Worm (Caenorhabditis elegans) whole organism, late embryonic: ENCODE measurements around the gene K03B8.14.

ENCODE experiments used
- F13H6.1 ChIP-seq: sonication (generic microtip); optimal IDR thresholded peaks from 2 replicates; lab custom pipeline; 2016; ENCODE audit warnings: missing genetic modification characterization, missing compliant biosample characterization
- T23F11.4 ChIP-seq: fragments of 200-800 bp; sonication (Bioruptor generic); optimal IDR thresholded peaks from 2 replicates; lab custom pipeline; 2018; ENCODE audit warnings: mild to moderate bottlenecking, missing genetic modification characterization, missing compliant biosample characterization
- ama-1 ChIP-seq: fragments of 150-350 bp; optimal IDR thresholded peaks from 2 replicates; lab custom pipeline; 2014
- ceh-18 ChIP-seq: sonication (generic microtip); optimal IDR thresholded peaks from 2 replicates; lab custom pipeline; 2016; ENCODE audit warnings: missing genetic modification characterization, missing compliant biosample characterization
- ceh-19 ChIP-seq: fragments of 200-800 bp; sonication (Bioruptor generic); optimal IDR thresholded peaks from 2 replicates; lab custom pipeline; 2018; ENCODE audit warnings: mild to moderate bottlenecking, missing genetic modification characterization, missing compliant biosample characterization
- ceh-24 ChIP-seq: sonication (generic microtip); optimal IDR thresholded peaks from 2 replicates; lab custom pipeline; 2016; ENCODE audit warnings: mild to moderate bottlenecking, missing genetic modification characterization, missing compliant biosample characterization
- ceh-31 ChIP-seq: sonication (generic microtip); optimal IDR thresholded peaks from 2 replicates; lab custom pipeline; 2016; ENCODE audit warnings: missing genetic modification characterization, missing compliant biosample characterization
- ceh-34 ChIP-seq: sonication (generic microtip); optimal IDR thresholded peaks from 2 replicates; lab custom pipeline; 2016; ENCODE audit warnings: mild to moderate bottlenecking, missing genetic modification characterization, missing compliant biosample characterization
- ceh-9 ChIP-seq: sonication (generic microtip); optimal IDR thresholded peaks from 2 replicates; lab custom pipeline; 2016; ENCODE audit warnings: mild to moderate bottlenecking, missing genetic modification characterization, inconsistent platforms, missing compliant biosample characterization
- dmd-4 ChIP-seq: sonication (generic microtip); optimal IDR thresholded peaks from 2 replicates; lab custom pipeline; 2016; ENCODE audit warnings: borderline replicate concordance, missing genetic modification characterization, missing compliant biosample characterization
- dve-1 ChIP-seq: sonication (generic microtip); optimal IDR thresholded peaks from 2 replicates; lab custom pipeline; 2017; ENCODE audit warnings: antibody characterized with exemption, mild to moderate bottlenecking, missing genetic modification characterization, missing compliant biosample characterization
- elt-2 ChIP-seq: sonication (generic microtip); optimal IDR thresholded peaks from 2 replicates; lab custom pipeline; 2016; ENCODE audit warnings: missing genetic modification reagents, missing genetic modification characterization, missing compliant biosample characterization
- ets-4 ChIP-seq: sonication (generic microtip); optimal IDR thresholded peaks from 2 replicates; lab custom pipeline; 2016; ENCODE audit warnings: missing genetic modification characterization, missing compliant biosample characterization
- fax-1 ChIP-seq: sonication (generic microtip); optimal IDR thresholded peaks from 2 replicates; lab custom pipeline; 2016; ENCODE audit warnings: missing genotype, missing genetic modification characterization, missing compliant biosample characterization
- fkh-10 ChIP-seq: fragments of 150-350 bp; optimal IDR thresholded peaks from 2 replicates; lab custom pipeline; 2014; ENCODE audit warnings: missing biosample characterization, missing genetic modification reagents, missing genetic modification characterization
- gmeb-2 ChIP-seq: sonication (generic microtip); optimal IDR thresholded peaks from 2 replicates; lab custom pipeline; 2016; ENCODE audit warnings: missing genetic modification characterization, inconsistent platforms, missing compliant biosample characterization
- hlh-6 ChIP-seq: sonication (generic microtip); optimal IDR thresholded peaks from 2 replicates; lab custom pipeline; 2016; ENCODE audit warnings: missing genotype, missing genetic modification characterization, missing compliant biosample characterization
- hlh-8 ChIP-seq: sonication (generic microtip); optimal IDR thresholded peaks from 2 replicates; lab custom pipeline; 2016; ENCODE audit warnings: missing genotype, missing genetic modification characterization, missing compliant biosample characterization
- lim-6 ChIP-seq: sonication (generic microtip); optimal IDR thresholded peaks from 2 replicates; lab custom pipeline; 2016; ENCODE audit warnings: missing genetic modification characterization, missing compliant biosample characterization
- lin-11 ChIP-seq: fragments of 200-800 bp; sonication (Bioruptor generic); optimal IDR thresholded peaks from 2 replicates; lab custom pipeline; 2018; ENCODE audit warnings: mild to moderate bottlenecking, missing genetic modification characterization, missing compliant biosample characterization
- madf-2 ChIP-seq: sonication (generic microtip); optimal IDR thresholded peaks from 2 replicates; lab custom pipeline; 2017; ENCODE audit warnings: missing genetic modification characterization, missing compliant biosample characterization
- nhr-11 ChIP-seq: fragments of 150-350 bp; optimal IDR thresholded peaks from 2 replicates; lab custom pipeline; 2014; ENCODE audit warnings: missing biosample characterization, missing genetic modification characterization
- npax-4 ChIP-seq: sonication (generic microtip); optimal IDR thresholded peaks from 2 replicates; lab custom pipeline; 2016; ENCODE audit warnings: missing genetic modification characterization, missing compliant biosample characterization
- odd-2 ChIP-seq: sonication (generic microtip); optimal IDR thresholded peaks from 2 replicates; lab custom pipeline; 2017; ENCODE audit warnings: antibody characterized with exemption, mild to moderate bottlenecking, missing genetic modification characterization, missing compliant biosample characterization
- pqm-1 ChIP-seq: sonication (generic microtip); optimal IDR thresholded peaks from 2 replicates; lab custom pipeline; 2016; ENCODE audit warnings: missing genetic modification characterization, missing compliant biosample characterization
- ref-2 ChIP-seq: sonication (generic microtip); optimal IDR thresholded peaks from 2 replicates; lab custom pipeline; 2016; ENCODE audit warnings: missing genetic modification characterization, missing compliant biosample characterization
- rnt-1 ChIP-seq: sonication (generic microtip); optimal IDR thresholded peaks from 2 replicates; lab custom pipeline; 2016; ENCODE audit warnings: missing genetic modification characterization, missing compliant biosample characterization
- sdc-2 ChIP-seq: sonication (generic microtip); optimal IDR thresholded peaks from 2 replicates; lab custom pipeline; 2016; ENCODE audit warnings: missing genotype, missing genetic modification characterization, missing compliant biosample characterization
- sox-2 ChIP-seq: fragments of 200-800 bp; sonication (Bioruptor generic); IDR thresholded peaks from 2 replicates; pipeline ENCODE4 v1.3.6; 2022; ENCODE audit warnings: missing genetic modification reagents, missing genetic modification characterization, missing compliant biosample characterization
- sox-4 ChIP-seq: sonication (generic microtip); optimal IDR thresholded peaks from 2 replicates; lab custom pipeline; 2017; ENCODE audit warnings: mild to moderate bottlenecking, missing genetic modification characterization, inconsistent platforms, missing compliant biosample characterization
- tbx-2 ChIP-seq: sonication (generic microtip); optimal IDR thresholded peaks from 2 replicates; lab custom pipeline; 2016; ENCODE audit warnings: missing genetic modification characterization, missing compliant biosample characterization
- unc-42 ChIP-seq: sonication (generic microtip); optimal IDR thresholded peaks from 2 replicates; lab custom pipeline; 2016; ENCODE audit warnings: missing genotype, missing genetic modification characterization, missing compliant biosample characterization
- unc-55 ChIP-seq: sonication (generic microtip); optimal IDR thresholded peaks from 2 replicates; lab custom pipeline; 2017; ENCODE audit warnings: missing biosample characterization, missing genetic modification reagents, missing genetic modification characterization

Gene K03B8.14

DNA sequence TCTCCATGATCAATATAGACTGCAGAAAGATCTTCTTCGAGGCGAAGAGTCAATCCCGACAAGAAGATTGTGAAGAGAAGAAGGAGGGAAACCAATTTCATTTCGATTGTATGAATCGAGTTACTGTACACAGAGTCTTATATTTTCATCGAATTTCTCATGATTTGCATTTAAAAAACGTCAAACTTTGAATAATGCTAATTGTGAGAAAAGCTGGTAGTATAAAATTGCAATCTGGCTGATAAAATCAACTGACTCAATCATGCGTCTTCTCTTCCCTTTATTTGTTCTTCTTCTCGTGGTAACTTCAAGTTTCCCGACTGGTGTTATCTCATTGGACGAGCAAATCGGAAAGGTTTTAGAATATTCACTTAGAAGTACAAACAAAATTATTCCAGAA lies at the start of gene K03B8.14, which contains the start of gene K03B8.11:
TSS of gene K03B8.14 (plus strand) at position 110 of the 400 bp plus-strand sequence.
TSS of gene K03B8.11 (minus strand) at position 101 of the 400 bp plus-strand sequence.
- TF ChIP-seq T23F11.4 (GFP tag; lab: Kevin White, UChicago) (no peak), npax-4 (tag; lab: Kevin White, UChicago) (no peak), odd-2 (tag; lab: Kevin White, UChicago) (no peak), madf-2 (tag; lab: Kevin White, UChicago) (no peak), nhr-11 (tag; lab: Kevin White, UChicago) (no peak), hlh-6 (no peak), sdc-2 (tag; lab: Kevin White, UChicago) (no peak), ceh-9 (tag; lab: Kevin White, UChicago) (no peak), lin-11 (tag; lab: Kevin White, UChicago) (no peak), ceh-34 (tag; lab: Kevin White, UChicago) (no peak), dmd-4 (tag; lab: Kevin White, UChicago) (no peak), dve-1 (tag; lab: Kevin White, UChicago) (no peak), unc-55 (GFP tag; lab: Kevin White, UChicago) (no peak), pqm-1 (tag; lab: Kevin White, UChicago) (no peak), F13H6.1 (tag; lab: Kevin White, UChicago) (no peak), fkh-10 (no peak), hlh-8 (tag; lab: Kevin White, UChicago) (no peak)

ce11 chrV:11341130-11341675 lies 49.1 kb upstream of the K03B8.14 start:
- peak; percentile 24 for TF ChIP-seq ceh-19 (GFP tag; lab: Kevin White, UChicago)
- peak; percentile 97 for TF ChIP-seq unc-42
- peak; percentile 26 for TF ChIP-seq ref-2 (tag; lab: Kevin White, UChicago)
- TF ChIP-seq sox-2, result no peak
- TF ChIP-seq ceh-31 (tag; lab: Kevin White, UChicago), result peak; percentile 38
- no peak for TF ChIP-seq lim-6 (tag; lab: Kevin White, UChicago)
- peak; percentile 16 for TF ChIP-seq ceh-34 (tag; lab: Kevin White, UChicago)
- TF ChIP-seq tbx-2, result peak; percentile 13

- no peak for TF ChIP-seq fax-1
- TF ChIP-seq dve-1 (tag; lab: Kevin White, UChicago), result no peak
- no peak for TF ChIP-seq elt-2 (tag; lab: Kevin White, UChicago)
- TF ChIP-seq sox-4 (tag; lab: Kevin White, UChicago), result no peak
- TF ChIP-seq unc-42, result peak; percentile 91
Measured at ce11 chrV:11341913-11342312, 48.4 kb upstream of the K03B8.14 start, which contains the start of gene T02E9.5. TSS of gene T02E9.5 (plus strand) at chrV:11342233.

DNA sequence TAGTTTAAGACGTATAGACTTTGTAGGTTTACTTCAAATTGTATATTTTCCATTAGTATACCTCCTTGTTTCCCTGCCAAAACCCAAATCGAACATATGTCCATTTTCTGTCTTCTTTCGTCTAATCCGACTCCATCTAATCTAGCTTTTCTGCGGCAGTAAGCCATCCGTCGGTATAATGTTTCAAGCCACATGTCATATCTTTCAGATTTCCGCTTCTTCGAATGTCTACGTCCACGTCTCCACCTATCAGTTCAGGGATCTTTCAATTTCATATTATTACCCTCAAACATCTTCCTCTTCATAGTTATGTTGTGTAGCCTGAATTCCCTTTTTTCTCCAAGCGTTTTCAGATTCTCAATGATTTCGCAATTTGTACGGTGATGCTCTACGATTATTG lies 46.2 kb upstream of the K03B8.14 start:
- TF ChIP-seq ets-4 (no peak), T23F11.4 (GFP tag; lab: Kevin White, UChicago) (no peak), ceh-18 (tag; lab: Kevin White, UChicago) (no peak), ceh-31 (tag; lab: Kevin White, UChicago) (no peak), rnt-1 (no peak), ceh-24 (tag; lab: Kevin White, UChicago) (no peak), ama-1 (lab: Kevin White, UChicago) (peak; percentile 3)

DNA sequence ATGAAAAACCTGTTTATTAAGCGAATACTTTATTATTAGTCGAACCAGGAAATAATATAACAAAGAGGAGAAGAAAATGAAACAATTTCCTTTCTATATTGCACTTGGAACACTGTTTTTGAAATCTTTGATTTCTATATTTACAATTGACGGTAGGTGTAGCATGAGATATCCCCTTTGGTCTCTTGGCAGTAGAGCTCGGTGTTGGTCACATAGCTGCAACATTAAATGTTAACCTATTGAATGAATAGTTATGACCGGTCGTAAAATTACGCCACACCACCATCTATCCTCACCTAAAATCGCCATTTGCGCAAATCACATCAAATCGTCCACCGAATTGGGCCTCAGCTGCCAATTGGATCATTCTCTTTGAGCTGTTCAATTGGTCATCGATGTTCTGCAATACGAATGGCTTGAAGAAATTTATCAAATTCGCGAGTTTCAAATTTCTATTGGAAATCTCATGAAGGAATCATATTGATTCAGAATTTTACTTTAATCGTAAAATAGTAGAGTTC lies 45.4 kb upstream of the K03B8.14 start:
- TF ChIP-seq ama-1 (lab: Kevin White, UChicago) (peak; percentile 75), rnt-1 (no peak), gmeb-2 (peak; percentile 24)
